Worm (Caenorhabditis elegans): Measurements from ENCODE around the gene Y14H12A.2.

DNA sequence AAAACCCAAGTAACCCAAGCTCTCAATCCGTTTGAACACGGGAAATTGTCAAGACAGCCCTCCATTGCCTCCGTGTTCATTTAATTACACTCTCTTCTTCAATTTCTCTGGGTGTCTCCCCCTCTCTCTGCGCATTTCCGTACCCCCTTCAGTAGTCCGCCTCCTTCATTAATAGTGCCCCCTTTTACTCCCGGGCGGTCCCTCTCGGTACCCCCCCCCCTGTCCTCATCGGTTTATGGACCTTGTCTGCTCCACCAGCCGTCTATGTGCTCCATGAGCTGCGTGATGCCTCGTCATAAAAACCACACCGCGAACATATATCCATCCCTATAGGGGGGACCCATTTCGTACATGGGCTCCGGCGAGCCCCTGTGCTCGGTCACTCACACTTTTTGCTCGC lies 10.1 kb upstream of the Y14H12A.2 start:
- TF ChIP-seq unc-62 (GFP tag; optimal IDR thresholded peaks at IDR 0.05) (no peak), snpc-4 (tag; optimal IDR thresholded peaks at IDR 0.05) (no peak), pha-4 (tag; optimal IDR thresholded peaks at IDR 0.05) (no peak), nhr-28 (tag; optimal IDR thresholded peaks at IDR 0.05) (no peak), ces-1 (GFP tag; optimal IDR thresholded peaks at IDR 0.05) (peak; percentile 94), tbx-8 (GFP tag; optimal IDR thresholded peaks at IDR 0.05) (no peak)

All from whole organism, mixed stage, embryonic.